Worm (Caenorhabditis elegans): ENCODE measurements around the gene T05E12.3.

DNA sequence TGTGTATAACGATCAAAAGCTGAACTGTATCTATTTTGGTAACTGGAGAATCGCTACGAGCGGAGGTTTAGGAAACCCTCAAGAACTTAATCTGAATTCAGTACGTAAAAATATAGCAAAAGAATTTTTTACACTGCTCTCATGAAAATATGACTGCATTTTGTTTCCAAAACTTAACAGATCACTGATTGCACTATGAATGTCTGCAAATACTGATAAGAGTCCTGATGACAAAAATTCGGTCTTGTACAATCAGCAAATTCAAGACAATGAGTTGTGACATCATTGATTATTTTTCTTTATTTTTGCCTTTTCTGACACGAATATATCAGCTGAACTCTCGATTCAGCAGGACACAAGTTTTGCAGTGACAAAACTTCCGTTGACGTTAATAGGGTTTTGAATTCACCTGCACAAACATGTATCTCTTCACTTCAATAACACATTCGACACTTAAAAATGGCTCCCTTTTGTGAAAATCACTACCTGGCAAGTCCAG lies 12.2 kb upstream of the T05E12.3 start, which contains the start of gene srh-237:
- TF ChIP-seq hlh-30 (tag; optimal IDR thresholded peaks at IDR 0.05; ENCODE audit: insufficient read depth) (no peak), sox-4 (tag; optimal IDR thresholded peaks at IDR 0.05) (no peak), unc-86 (tag; optimal IDR thresholded peaks at IDR 0.05) (no peak), syd-9 (tag; optimal IDR thresholded peaks at IDR 0.05) (no peak), ahr-1 (tag; optimal IDR thresholded peaks at IDR 0.05) (no peak), pat-9 (tag; optimal IDR thresholded peaks at IDR 0.05) (no peak), ceh-9 (tag; optimal IDR thresholded peaks at IDR 0.05) (no peak)

Measured in whole organism, late embryonic.